Fruit fly (Drosophila melanogaster) whole organism, embryonic: Measurements from ENCODE around the gene CG32639.
A peak's percentile ranks its signal among the peaks of the same experiment; 100 is the strongest.

Source experiments
- ATbp ChIP-seq: fragments of 200-800 bp; sonication (Bioruptor generic); optimal IDR thresholded peaks from 2 replicates; lab custom pipeline; 2017; ENCODE audit warnings: missing biosample characterization, mild to moderate bottlenecking, missing genetic modification characterization, missing genetic modification reagents
- CG10274 ChIP-seq: fragments of 200-800 bp; sonication (Bioruptor generic); optimal IDR thresholded peaks from 3 replicates; lab custom pipeline; 2017; ENCODE audit warnings: missing biosample characterization, mild to moderate bottlenecking, missing genetic modification characterization
- CG12659 ChIP-seq: fragments of 200-800 bp; sonication (Bioruptor generic); optimal IDR thresholded peaks from 3 replicates; lab custom pipeline; 2017; ENCODE audit warnings: mild to moderate bottlenecking, missing biosample characterization, missing genetic modification reagents, missing genetic modification characterization
- CG14710 ChIP-seq: fragments of 200-800 bp; sonication (Bioruptor generic); optimal IDR thresholded peaks from 3 replicates; lab custom pipeline; 2019; ENCODE audit warnings: missing biosample characterization, mild to moderate bottlenecking, missing genetic modification characterization, moderate library complexity
- CG15269 ChIP-seq: fragments of 200-800 bp; sonication (Bioruptor generic); optimal IDR thresholded peaks from 2 replicates; lab custom pipeline; 2018; ENCODE audit warnings: missing biosample characterization, mild to moderate bottlenecking, missing genetic modification characterization, moderate library complexity
- CG16779 ChIP-seq: fragments of 200-800 bp; sonication (Bioruptor generic); IDR thresholded peaks from 2 replicates; pipeline ENCODE4 v1.3.6; 2022; ENCODE audit warnings: missing biosample characterization, missing genetic modification characterization
- CG16813 ChIP-seq: fragments of 200-800 bp; sonication (Bioruptor generic); IDR thresholded peaks from 3 replicates; pipeline ENCODE4 v1.3.6; 2022; ENCODE audit warnings: missing biosample characterization, missing genetic modification characterization; ENCODE audit not compliant: partially characterized antibody
- CG18599 ChIP-seq: fragments of 200-800 bp; sonication (Bioruptor generic); optimal IDR thresholded peaks from 3 replicates; lab custom pipeline; 2017; ENCODE audit warnings: missing biosample characterization, missing genetic modification characterization, mild to moderate bottlenecking, moderate library complexity, missing genetic modification reagents
- CG2875 ChIP-seq: fragments of 200-800 bp; sonication (Bioruptor generic); optimal IDR thresholded peaks from 2 replicates; lab custom pipeline; 2017; ENCODE audit warnings: missing biosample characterization, mild to moderate bottlenecking, missing genetic modification characterization, missing genetic modification reagents
- CG30403 ChIP-seq: fragments of 200-800 bp; sonication (Bioruptor generic); optimal IDR thresholded peaks from 3 replicates; lab custom pipeline; 2016; ENCODE audit warnings: missing biosample characterization, missing genetic modification characterization
- CG31441 ChIP-seq: fragments of 200-800 bp; sonication (Bioruptor generic); IDR thresholded peaks from 2 replicates; pipeline ENCODE4 v1.3.6; 2022; ENCODE audit warnings: missing biosample characterization, missing genetic modification characterization
- CG32532 ChIP-seq: fragments of 200-800 bp; sonication (Bioruptor generic); IDR thresholded peaks from 2 replicates; pipeline ENCODE4 v1.3.6; 2022; ENCODE audit warnings: missing biosample characterization, missing genetic modification characterization
- CG32772 ChIP-seq: fragments of 200-800 bp; sonication (Bioruptor generic); IDR thresholded peaks from 2 replicates; pipeline ENCODE4 v1.3.6; 2022; ENCODE audit warnings: missing biosample characterization, missing genetic modification characterization
- CG33557 ChIP-seq: fragments of 200-800 bp; sonication (Bioruptor generic); optimal IDR thresholded peaks from 2 replicates; lab custom pipeline; 2019; ENCODE audit warnings: missing biosample characterization, mild to moderate bottlenecking, missing genetic modification characterization, moderate library complexity
- CG4820 ChIP-seq: fragments of 200-800 bp; sonication (Bioruptor generic); optimal IDR thresholded peaks from 3 replicates; lab custom pipeline; 2016; ENCODE audit warnings: missing biosample characterization, missing genetic modification characterization
- CG7556 ChIP-seq: fragments of 200-800 bp; sonication (Bioruptor generic); optimal IDR thresholded peaks from 2 replicates; lab custom pipeline; 2017; ENCODE audit warnings: missing biosample characterization, mild to moderate bottlenecking, missing genetic modification characterization
- CG8924 ChIP-seq: fragments of 200-800 bp; optimal IDR thresholded peaks from 3 replicates; lab custom pipeline; 2019; ENCODE audit warnings: missing biosample characterization, mild to moderate bottlenecking, missing genetic modification characterization, moderate library complexity
- CG9727 ChIP-seq: fragments of 200-800 bp; sonication (Bioruptor generic); optimal IDR thresholded peaks from 3 replicates; lab custom pipeline; 2017; ENCODE audit warnings: missing biosample characterization, mild to moderate bottlenecking, missing genetic modification characterization
- CG9932 ChIP-seq: fragments of 200-800 bp; sonication (Bioruptor generic); IDR thresholded peaks from 2 replicates; pipeline ENCODE4 v1.3.6; 2022; ENCODE audit warnings: missing biosample characterization, missing genetic modification characterization
- D ChIP-seq, 2 experiments: fragments of 200-800 bp in 1 of 2; fragments of >200 bp in 1 of 2; sonication (Bioruptor generic) in 1 of 2; optimal IDR thresholded peaks; 2 replicates in 1 of 2; 3 replicates in 1 of 2; lab custom pipeline; 2017; ENCODE audit warnings: mild to moderate bottlenecking in 1 of 2, missing biosample characterization in 1 of 2, missing genetic modification characterization in 1 of 2, missing genetic modification reagents in 1 of 2
- D19A ChIP-seq: fragments of 200-800 bp; optimal IDR thresholded peaks from 3 replicates; lab custom pipeline; 2019; ENCODE audit warnings: missing biosample characterization, mild to moderate bottlenecking, missing genetic modification characterization, moderate library complexity
- Doc3 ChIP-seq: fragments of 200-800 bp; sonication (Bioruptor generic); IDR thresholded peaks from 3 replicates; pipeline ENCODE4 v1.3.6; 2022; ENCODE audit warnings: missing biosample characterization, missing genetic modification characterization; ENCODE audit not compliant: partially characterized antibody
- Ets97D ChIP-seq: fragments of 200-800 bp; sonication (Bioruptor generic); optimal IDR thresholded peaks from 3 replicates; lab custom pipeline; 2016; ENCODE audit warnings: missing biosample characterization, missing genetic modification characterization
- Gsc ChIP-seq: fragments of 200-800 bp; sonication (Bioruptor generic); IDR thresholded peaks from 2 replicates; pipeline ENCODE4 v1.3.6; 2022; ENCODE audit warnings: missing biosample characterization, missing genetic modification characterization
- HmgD ChIP-seq: fragments of 200-800 bp; sonication (Bioruptor generic); optimal IDR thresholded peaks from 3 replicates; lab custom pipeline; 2016; ENCODE audit warnings: missing biosample characterization, missing genetic modification characterization
- Med ChIP-seq: fragments of 200-800 bp; sonication (Bioruptor generic); peaks from one replicate; lab custom pipeline; 2016; ENCODE audit warnings: missing biosample characterization, missing genetic modification characterization, mild to moderate bottlenecking, inconsistent platforms, moderate library complexity
- Meics ChIP-seq: fragments of 200-800 bp; sonication (Bioruptor generic); optimal IDR thresholded peaks from 2 replicates; lab custom pipeline; 2017; ENCODE audit warnings: missing biosample characterization, mild to moderate bottlenecking, missing genetic modification characterization
- Spps ChIP-seq: fragments of 200-800 bp; sonication (Bioruptor generic); optimal IDR thresholded peaks from 2 replicates; lab custom pipeline; 2018; ENCODE audit warnings: missing biosample characterization, mild to moderate bottlenecking, missing genetic modification characterization
- az2 ChIP-seq: fragments of 200-800 bp; sonication (Bioruptor generic); optimal IDR thresholded peaks from 3 replicates; lab custom pipeline; 2016; ENCODE audit warnings: missing biosample characterization, missing genetic modification characterization
- crol ChIP-seq: fragments of 200-800 bp; sonication (Bioruptor generic); IDR thresholded peaks from 2 replicates; pipeline ENCODE4 v1.3.6; 2022; ENCODE audit warnings: missing biosample characterization, missing genetic modification characterization
- dan ChIP-seq: fragments of 200-800 bp; sonication (Bioruptor generic); IDR thresholded peaks from 2 replicates; pipeline ENCODE4 v1.3.6; 2022; ENCODE audit warnings: missing biosample characterization, missing genetic modification characterization
- dati ChIP-seq: fragments of 200-800 bp; sonication (Bioruptor generic); IDR thresholded peaks from 2 replicates; pipeline ENCODE4 v1.3.6; 2022; ENCODE audit warnings: missing biosample characterization, missing genetic modification characterization
- disco-r ChIP-seq: fragments of 200-800 bp; sonication (Bioruptor generic); optimal IDR thresholded peaks from 2 replicates; lab custom pipeline; 2016; ENCODE audit warnings: missing biosample characterization, missing genetic modification characterization
- dmrt11E ChIP-seq: fragments of 200-800 bp; sonication (Bioruptor generic); optimal IDR thresholded peaks from 3 replicates; lab custom pipeline; 2018; ENCODE audit warnings: missing biosample characterization, mild to moderate bottlenecking, missing genetic modification characterization, moderate library complexity
- en ChIP-seq: fragments of 200-800 bp; sonication (Bioruptor generic); optimal IDR thresholded peaks from 2 replicates; lab custom pipeline; 2016; ENCODE audit warnings: missing biosample characterization, missing genetic modification characterization
- fd64A ChIP-seq: fragments of 200-800 bp; sonication (Bioruptor generic); optimal IDR thresholded peaks from 3 replicates; lab custom pipeline; 2018; ENCODE audit warnings: missing biosample characterization, mild to moderate bottlenecking, missing genetic modification characterization
- gsb ChIP-seq: fragments of 200-800 bp; sonication (Bioruptor generic); IDR thresholded peaks from 2 replicates; pipeline ENCODE4 v1.3.6; 2022; ENCODE audit warnings: missing biosample characterization, missing genetic modification characterization
- gsb-n ChIP-seq: fragments of 200-800 bp; sonication (Bioruptor generic); optimal IDR thresholded peaks from 3 replicates; lab custom pipeline; 2018; ENCODE audit warnings: missing biosample characterization, mild to moderate bottlenecking, missing genetic modification characterization
- lab ChIP-seq: fragments of 200-800 bp; sonication (Bioruptor generic); optimal IDR thresholded peaks from 3 replicates; lab custom pipeline; 2017; ENCODE audit warnings: missing biosample characterization, missing genetic modification characterization, mild to moderate bottlenecking, moderate library complexity, missing genetic modification reagents
- lmd ChIP-seq: fragments of 200-800 bp; sonication (Bioruptor generic); IDR thresholded peaks from 2 replicates; pipeline ENCODE4 v1.3.6; 2022; ENCODE audit warnings: missing biosample characterization, missing genetic modification characterization
- lola ChIP-seq, 3 experiments: fragments of >200 bp in 2 of 3; fragments of 200-800 bp in 1 of 3; sonication (Bioruptor generic) in 1 of 3; optimal IDR thresholded peaks; 2 replicates each; lab custom pipeline; 2017 to 2019; ENCODE audit warnings: missing biosample characterization in 3 of 3, missing genetic modification characterization in 3 of 3, mild to moderate bottlenecking in 1 of 3, moderate library complexity in 1 of 3
- nau ChIP-seq: fragments of 200-800 bp; sonication (Bioruptor generic); optimal IDR thresholded peaks from 3 replicates; lab custom pipeline; 2017; ENCODE audit warnings: missing biosample characterization, mild to moderate bottlenecking, missing genetic modification characterization, missing genetic modification reagents
- nerfin-1 ChIP-seq: fragments of 200-800 bp; sonication (Bioruptor generic); optimal IDR thresholded peaks from 3 replicates; lab custom pipeline; 2019; ENCODE audit warnings: missing biosample characterization, mild to moderate bottlenecking, missing genetic modification characterization, moderate library complexity
- tgo ChIP-seq: fragments of 200-800 bp; sonication (Bioruptor generic); IDR thresholded peaks from 3 replicates; pipeline ENCODE4 v1.3.6; 2022; ENCODE audit warnings: missing biosample characterization, missing genetic modification characterization
- trem ChIP-seq: fragments of 200-800 bp; optimal IDR thresholded peaks from 3 replicates; lab custom pipeline; 2019; ENCODE audit warnings: missing biosample characterization, mild to moderate bottlenecking, missing genetic modification characterization, moderate library complexity
- unc-4 ChIP-seq: fragments of 200-800 bp; sonication (Bioruptor generic); IDR thresholded peaks from 2 replicates; pipeline ENCODE4 v1.3.6; 2022; ENCODE audit warnings: missing biosample characterization, missing genetic modification characterization; ENCODE audit not compliant: partially characterized antibody
- vnd ChIP-seq: fragments of 200-800 bp; sonication (Bioruptor generic); IDR thresholded peaks from 3 replicates; pipeline ENCODE4 v1.3.6; 2022; ENCODE audit warnings: missing biosample characterization, missing genetic modification characterization; ENCODE audit not compliant: partially characterized antibody
- vvl ChIP-seq: fragments of 200-800 bp; sonication (Bioruptor generic); IDR thresholded peaks from 2 replicates; pipeline ENCODE4 v1.3.6; 2022; ENCODE audit warnings: missing biosample characterization, missing genetic modification characterization
- zfh2 ChIP-seq: fragments of 200-800 bp; sonication (Bioruptor generic); optimal IDR thresholded peaks from 2 replicates; lab custom pipeline; 2016; ENCODE audit warnings: missing biosample characterization, missing genetic modification characterization

The CG32639 gene

DNA sequence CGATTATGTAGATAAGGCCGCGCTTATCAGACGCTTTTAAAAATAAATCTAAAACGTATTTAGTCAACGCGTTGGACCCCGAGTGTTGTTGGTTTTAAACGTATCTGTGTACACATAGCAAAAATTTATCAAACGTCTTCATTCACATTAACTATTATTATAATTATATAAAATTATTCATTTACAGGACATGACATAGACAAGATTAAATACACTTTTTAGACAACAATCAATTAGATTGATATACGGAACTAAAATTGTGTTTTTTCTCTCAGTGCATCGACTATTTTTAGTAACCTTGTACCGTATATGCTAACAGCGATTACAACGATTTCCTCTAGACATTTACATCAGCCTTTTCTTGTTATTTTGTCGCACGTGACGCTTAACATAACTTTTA lies 40.3 kb upstream of the CG32639 start (continued):
- TF ChIP-seq tgo (GFP tag; lab: Robert Waterston, UW) (peak; percentile 81), CG2875 (GFP tag; lab: Kevin White, UChicago) (peak; percentile 10), D (optimal IDR thresholded peaks at IDR 0.05; lab: Kevin White, UChicago) (no peak), D (GFP tag; optimal IDR thresholded peaks at IDR 0.05; lab: Kevin White, UChicago) (peak; percentile 38), CG33557 (no peak), Doc3 (GFP tag; lab: Robert Waterston, UW) (no peak), CG10274 (GFP tag; lab: Kevin White, UChicago) (peak; percentile 47), Spps (tag; lab: Kevin White, UChicago) (no peak), dati (GFP tag; lab: Robert Waterston, UW) (no peak), lab (peak; percentile 92), nau (GFP tag; lab: Kevin White, UChicago) (no peak), CG32772 (peak; percentile 43; the same call in 1 of the 2 replicates), gsb-n (tag; lab: Kevin White, UChicago) (peak; percentile 29), fd64A (GFP tag; lab: Kevin White, UChicago) (no peak), Ets97D (GFP tag; lab: Kevin White, UChicago) (no peak), unc-4 (GFP tag; lab: Robert Waterston, UW) (no peak), CG16813 (no peak), dan (GFP tag; lab: Robert Waterston, UW) (no peak), CG16779 (no peak), Meics (peak; percentile 89), vnd (GFP tag; lab: Robert Waterston, UW) (no peak), CG4820 (GFP tag; lab: Kevin White, UChicago) (peak; percentile 49), Gsc (GFP tag; lab: Robert Waterston, UW) (no peak), en (GFP tag; lab: Kevin White, UChicago) (no peak), disco-r (GFP tag; lab: Kevin White, UChicago) (no peak), CG8924 (tag; lab: Kevin White, UChicago) (peak; percentile 84), HmgD (GFP tag; lab: Kevin White, UChicago) (no peak)

- TF ChIP-seq az2 (GFP tag; lab: Kevin White, UChicago) (peak; percentile 49), vvl (GFP tag; lab: Robert Waterston, UW) (peak; percentile 48), CG9727 (GFP tag; lab: Kevin White, UChicago) (peak; percentile 27), trem (tag; lab: Kevin White, UChicago) (peak; percentile 18), lola (GFP tag; optimal IDR thresholded peaks at IDR 0.05; lab: Kevin White, UChicago) (peak in 1 of 3 experiments; percentile 56), D19A (peak; percentile 35), CG32532 (GFP tag; lab: Robert Waterston, UW) (peak; percentile 52), gsb (GFP tag; lab: Robert Waterston, UW) (peak; percentile 28; the same call in 1 of the 2 replicates), CG32772 (peak; percentile 38; the same call in 1 of the 2 replicates), Gsc (GFP tag; lab: Robert Waterston, UW) (no peak), tgo (GFP tag; lab: Robert Waterston, UW) (peak; percentile 45; the same call in 2 of the 3 replicates), ATbp (GFP tag; lab: Kevin White, UChicago) (peak; percentile 22), CG14710 (tag; lab: Kevin White, UChicago) (peak; percentile 50), CG9932 (GFP tag; lab: Robert Waterston, UW) (peak; percentile 54), Med (GFP tag; lab: Kevin White, UChicago) (peak; percentile 37), zfh2 (no peak), CG12659 (GFP tag; lab: Kevin White, UChicago) (peak; percentile 46), dmrt11E (tag; lab: Kevin White, UChicago) (peak; percentile 57), crol (peak; percentile 47), CG7556 (GFP tag; lab: Kevin White, UChicago) (peak; percentile 59), CG31441 (GFP tag; lab: Robert Waterston, UW) (peak; percentile 52; the same call in 1 of the 2 replicates), CG30403 (GFP tag; lab: Kevin White, UChicago) (peak; percentile 47), CG15269 (tag; lab: Kevin White, UChicago) (peak; percentile 67), lab (peak; percentile 47), nerfin-1 (tag; lab: Kevin White, UChicago) (peak; percentile 10), lmd (peak; percentile 63), CG18599 (GFP tag; lab: Kevin White, UChicago) (peak; percentile 54)
These were observed 38.8 kb upstream of the CG32639 start for dm6 chrX:13275139-13275538.
